Worm (Caenorhabditis elegans): ENCODE data around the gene Y105C5B.5.

DNA sequence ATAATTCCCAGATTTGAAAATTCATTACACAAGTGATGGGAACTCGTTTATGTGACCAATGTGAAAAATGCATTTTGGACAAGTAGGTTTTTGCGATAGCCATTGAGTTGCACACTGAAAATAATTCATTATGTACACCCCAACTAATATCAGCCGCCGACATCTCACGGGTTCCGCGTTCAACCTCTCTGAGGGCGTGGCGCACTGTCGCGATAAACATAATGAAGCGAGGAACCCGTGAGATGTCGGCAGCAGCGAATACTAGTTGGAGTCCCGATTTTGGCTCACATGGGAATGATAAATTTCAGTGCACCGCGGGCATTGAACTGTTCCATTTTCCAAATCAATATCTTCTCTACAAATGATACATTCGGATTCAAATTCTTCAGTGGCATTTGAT lies 36.1 kb upstream of the Y105C5B.5 start:
- TF ChIP-seq klf-2 (GFP tag; conservative IDR thresholded peaks at IDR 0.05) (no peak), T22C8.4 (GFP tag; IDR thresholded peaks at IDR 0.05) (no peak), cog-1 (tag; optimal IDR thresholded peaks at IDR 0.05) (no peak), flt-1 (GFP tag; IDR thresholded peaks at IDR 0.05) (no peak), tab-1 (GFP tag; IDR thresholded peaks at IDR 0.05) (no peak), ref-1 (GFP tag; conservative IDR thresholded peaks at IDR 0.05) (no peak), med-1 (GFP tag; optimal IDR thresholded peaks at IDR 0.05; ENCODE audit: insufficient read depth) (no peak), ztf-23 (GFP tag; IDR thresholded peaks at IDR 0.05) (no peak), ztf-29 (GFP tag; IDR thresholded peaks at IDR 0.05) (no peak)
